Fruit fly (Drosophila melanogaster): ENCODE data around the gene CarT.

CarT gene

DNA sequence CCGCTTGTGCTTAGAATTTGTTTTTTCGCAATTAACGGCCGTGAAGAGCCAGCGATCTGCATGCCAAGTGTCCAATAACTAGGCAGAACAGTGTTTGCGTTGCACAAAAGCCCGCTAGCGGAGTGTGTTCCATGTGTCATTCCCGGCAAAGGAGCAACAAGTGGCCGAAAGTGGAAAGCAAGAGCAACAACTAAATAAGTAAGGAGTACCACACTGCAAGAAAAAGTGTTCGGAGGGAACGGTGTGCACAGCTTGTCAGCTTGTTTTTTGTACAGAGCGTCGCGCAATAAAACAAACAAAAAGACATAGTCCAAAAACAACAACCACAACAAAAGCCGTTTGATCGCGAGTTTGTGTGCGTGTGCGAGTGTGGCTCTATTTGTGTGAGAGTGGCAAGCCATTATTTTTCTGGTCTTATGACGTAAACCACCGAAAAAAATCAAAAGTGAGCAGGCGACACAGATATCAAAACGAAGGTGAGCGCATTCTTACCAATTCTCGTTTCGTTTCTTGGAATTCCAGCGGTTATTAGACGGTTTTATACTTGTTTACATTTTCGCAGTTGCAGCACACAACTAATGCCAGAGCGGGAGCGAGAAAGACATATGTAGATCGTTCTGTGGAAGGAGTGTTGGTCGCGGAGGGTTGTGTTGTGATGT is 28.2 kb upstream of the CarT start (continued):
- TF ChIP-seq CG34224 (GFP tag; IDR thresholded peaks at IDR 0.05; ENCODE audit: partially characterized antibody) (no peak), Dp (GFP tag; optimal IDR thresholded peaks at IDR 0.05) (peak; percentile 4), gfzf (GFP tag; optimal IDR thresholded peaks at IDR 0.05) (peak; percentile 26), CG8359 (GFP tag; optimal IDR thresholded peaks at IDR 0.05; ENCODE audit: borderline replicate concordance) (no peak), B-H2 (GFP tag; optimal IDR thresholded peaks at IDR 0.05) (no peak), wek (GFP tag; optimal IDR thresholded peaks at IDR 0.05) (no peak), Oaz (GFP tag; IDR thresholded peaks at IDR 0.05) (no peak), CG8089 (GFP tag; optimal IDR thresholded peaks at IDR 0.05) (no peak), mld (GFP tag; IDR thresholded peaks at IDR 0.05; ENCODE audit: partially characterized antibody) (no peak), Pdp1 (GFP tag; optimal IDR thresholded peaks at IDR 0.05) (peak in 1 of 2 experiments; percentile 84), CG7745 (tag; optimal IDR thresholded peaks at IDR 0.05) (no peak), HLH3B (GFP tag; IDR thresholded peaks at IDR 0.05) (0 out of 2 replicates have a peak, but pooled peaks have one; percentile 10), z (GFP tag; IDR thresholded peaks at IDR 0.05) (0 out of 3 replicates have a peak, but pooled peaks have one; percentile 5), Dfd (GFP tag; optimal IDR thresholded peaks at IDR 0.05) (no peak), Sry-δ (GFP tag; optimal IDR thresholded peaks at IDR 0.05) (no peak), CG3726 (GFP tag; IDR thresholded peaks at IDR 0.05) (no peak), crp (GFP tag; optimal IDR thresholded peaks at IDR 0.05) (no peak), Sox100B (GFP tag; optimal IDR thresholded peaks at IDR 0.05) (no peak), D19A (tag; optimal IDR thresholded peaks at IDR 0.05) (no peak), CG18764 (GFP tag; optimal IDR thresholded peaks at IDR 0.05) (no peak), ken (GFP tag; IDR thresholded peaks at IDR 0.05) (no peak), CG34376 (GFP tag; optimal IDR thresholded peaks at IDR 0.05) (peak; percentile 38), org-1 (GFP tag; optimal IDR thresholded peaks at IDR 0.05) (peak; percentile 38), dimm (GFP tag; IDR thresholded peaks at IDR 0.05) (no peak), Myb (GFP tag; optimal IDR thresholded peaks at IDR 0.05) (peak; percentile 49), CG10979 (tag; optimal IDR thresholded peaks at IDR 0.05) (no peak), CG6689 (GFP tag; IDR thresholded peaks at IDR 0.05) (0 out of 2 replicates have a peak, but pooled peaks have one; percentile 27), CHES-1-like (GFP tag; optimal IDR thresholded peaks at IDR 0.05) (peak; percentile 0), MESR4 (GFP tag; optimal IDR thresholded peaks at IDR 0.05) (peak; percentile 35), D (optimal IDR thresholded peaks at IDR 0.05) (peak; percentile 41), D (GFP tag; optimal IDR thresholded peaks at IDR 0.05) (no peak), dati (GFP tag; IDR thresholded peaks at IDR 0.05) (0 out of 2 replicates have a peak, but pooled peaks have one; percentile 2), CG6272 (GFP tag; IDR thresholded peaks at IDR 0.05) (no peak), CG10209 (GFP tag; optimal IDR thresholded peaks at IDR 0.05) (no peak), az2 (GFP tag; optimal IDR thresholded peaks at IDR 0.05) (no peak), zen2 (GFP tag; IDR thresholded peaks at IDR 0.05; ENCODE audit: partially characterized antibody) (no peak), her (GFP tag; optimal IDR thresholded peaks at IDR 0.05) (peak; percentile 32), Hr78 (GFP tag; optimal IDR thresholded peaks at IDR 0.05) (no peak), CG7963 (GFP tag; IDR thresholded peaks at IDR 0.05; ENCODE audit: partially characterized antibody) (no peak), H15 (GFP tag; IDR thresholded peaks at IDR 0.05) (no peak), CG31224 (GFP tag; IDR thresholded peaks at IDR 0.05) (no peak), CG12659 (GFP tag; optimal IDR thresholded peaks at IDR 0.05) (peak; percentile 29), nmo (GFP tag; optimal IDR thresholded peaks at IDR 0.05) (no peak), vfl (GFP tag; optimal IDR thresholded peaks at IDR 0.05) (no peak), ara (GFP tag; IDR thresholded peaks at IDR 0.05) (no peak), unpg (GFP tag; optimal IDR thresholded peaks at IDR 0.05) (no peak), CG12155 (GFP tag; optimal IDR thresholded peaks at IDR 0.05) (no peak), so (GFP tag; IDR thresholded peaks at IDR 0.05) (peak; percentile 55; the same call in 1 of the 3 replicates), grn (GFP tag; optimal IDR thresholded peaks at IDR 0.05) (no peak)
